Worm (Caenorhabditis elegans): Measurements from ENCODE around the gene C29F5.8.
A peak's percentile ranks its signal among the peaks of the same experiment; 100 is the strongest.

C29F5.8 gene

DNA sequence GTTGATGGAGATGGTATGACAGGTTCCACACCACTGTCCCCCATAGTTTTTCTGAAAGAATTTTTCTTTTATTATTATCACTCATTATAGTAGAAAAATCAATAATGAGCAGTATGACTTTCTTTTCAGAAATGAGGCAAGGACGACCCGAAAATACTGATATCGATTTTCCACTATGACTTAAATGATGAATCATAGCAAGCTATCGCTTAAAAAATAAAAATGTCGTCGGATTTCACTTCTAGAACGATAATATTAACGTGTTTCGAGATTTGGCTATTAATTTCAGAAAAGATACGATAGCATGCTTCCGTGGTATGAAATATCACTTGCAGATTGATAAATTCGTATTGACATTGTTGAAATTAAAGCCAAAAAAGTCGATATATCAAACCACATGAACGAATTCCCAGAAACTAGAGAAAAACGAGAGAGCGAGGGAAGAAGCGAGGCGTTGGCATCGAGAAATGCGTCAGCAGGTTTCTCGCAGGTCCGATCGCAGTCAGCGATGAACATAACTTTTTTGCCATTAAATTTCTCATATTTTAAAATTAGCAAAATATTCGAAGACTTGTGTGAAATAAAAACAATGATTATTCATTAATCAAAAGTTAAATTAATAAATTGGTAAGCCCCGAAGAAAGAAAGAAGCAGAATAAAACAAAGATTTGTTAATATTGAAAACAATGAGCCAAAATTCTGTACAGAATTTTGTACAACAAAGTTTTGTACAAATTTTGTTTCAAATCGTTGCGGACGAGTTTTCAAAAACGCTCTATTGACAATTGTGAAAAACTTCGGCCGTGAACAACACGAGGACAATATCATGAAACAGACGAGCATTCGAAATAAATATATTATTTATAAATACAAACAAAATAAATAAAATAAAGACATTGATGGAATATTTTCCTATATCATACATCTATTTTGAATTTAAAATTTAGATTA, 49.4 kb downstream of the C29F5.8 start, which contains the start of gene C32D5.11 (continued):
- TF ChIP-seq rbr-2 (tag; optimal IDR thresholded peaks at IDR 0.05): peak; percentile 69
- TF ChIP-seq ceh-62 (tag; optimal IDR thresholded peaks at IDR 0.05): no peak

Data from whole organism, L4 larva.